Worm (Caenorhabditis elegans) whole organism, late embryonic: Measurements from ENCODE around the gene best-9.

ENCODE experiments used
- C08G9.2 ChIP-seq: sonication (generic microtip); optimal IDR thresholded peaks from 2 replicates; lab custom pipeline; 2016; ENCODE audit warnings: mild to moderate bottlenecking, missing genetic modification characterization, moderate library complexity, missing compliant biosample characterization
- C38D4.7 ChIP-seq: fragments of 200-800 bp; sonication (Bioruptor generic); optimal IDR thresholded peaks from 2 replicates; lab custom pipeline; 2018; ENCODE audit warnings: mild to moderate bottlenecking, missing genetic modification characterization, moderate library complexity, missing compliant biosample characterization
- K02D7.2 ChIP-seq: sonication (generic microtip); optimal IDR thresholded peaks from 2 replicates; lab custom pipeline; 2017; ENCODE audit warnings: mild to moderate bottlenecking, missing genetic modification characterization, missing compliant biosample characterization
- K09A11.1 ChIP-seq: sonication (generic microtip); optimal IDR thresholded peaks from 2 replicates; lab custom pipeline; 2017; ENCODE audit warnings: antibody characterized with exemption, mild to moderate bottlenecking, missing genetic modification characterization, missing compliant biosample characterization; ENCODE audit not compliant: insufficient read depth
- T23F11.4 ChIP-seq: fragments of 200-800 bp; sonication (Bioruptor generic); optimal IDR thresholded peaks from 2 replicates; lab custom pipeline; 2018; ENCODE audit warnings: mild to moderate bottlenecking, missing genetic modification characterization, missing compliant biosample characterization
- ama-1 ChIP-seq: fragments of 150-350 bp; optimal IDR thresholded peaks from 2 replicates; lab custom pipeline; 2014
- ceh-18 ChIP-seq: sonication (generic microtip); optimal IDR thresholded peaks from 2 replicates; lab custom pipeline; 2016; ENCODE audit warnings: missing genetic modification characterization, missing compliant biosample characterization
- ceh-2 ChIP-seq: sonication (generic microtip); optimal IDR thresholded peaks from 2 replicates; lab custom pipeline; 2016; ENCODE audit warnings: missing genotype, missing genetic modification characterization, missing compliant biosample characterization
- ceh-22 ChIP-seq: sonication (generic microtip); optimal IDR thresholded peaks from 2 replicates; lab custom pipeline; 2017; ENCODE audit warnings: missing biosample characterization, missing genetic modification characterization
- ceh-24 ChIP-seq: sonication (generic microtip); optimal IDR thresholded peaks from 2 replicates; lab custom pipeline; 2016; ENCODE audit warnings: mild to moderate bottlenecking, missing genetic modification characterization, missing compliant biosample characterization
- ceh-30 ChIP-seq: fragments of 150-350 bp; optimal IDR thresholded peaks from 2 replicates; lab custom pipeline; 2014; ENCODE audit warnings: missing biosample characterization, missing genetic modification characterization
- ceh-31 ChIP-seq: sonication (generic microtip); optimal IDR thresholded peaks from 2 replicates; lab custom pipeline; 2016; ENCODE audit warnings: missing genetic modification characterization, missing compliant biosample characterization
- ceh-34 ChIP-seq: sonication (generic microtip); optimal IDR thresholded peaks from 2 replicates; lab custom pipeline; 2016; ENCODE audit warnings: mild to moderate bottlenecking, missing genetic modification characterization, missing compliant biosample characterization
- ceh-6 ChIP-seq: fragments of 200-800 bp; sonication (Bioruptor generic); optimal IDR thresholded peaks from 2 replicates; lab custom pipeline; 2018; ENCODE audit warnings: mild to moderate bottlenecking, missing genetic modification characterization, missing compliant biosample characterization
- che-1 ChIP-seq: sonication (generic microtip); optimal IDR thresholded peaks from 2 replicates; lab custom pipeline; 2016; ENCODE audit warnings: mild to moderate bottlenecking, missing genetic modification characterization, missing compliant biosample characterization
- dve-1 ChIP-seq: sonication (generic microtip); optimal IDR thresholded peaks from 2 replicates; lab custom pipeline; 2017; ENCODE audit warnings: antibody characterized with exemption, mild to moderate bottlenecking, missing genetic modification characterization, missing compliant biosample characterization
- elt-2 ChIP-seq: sonication (generic microtip); optimal IDR thresholded peaks from 2 replicates; lab custom pipeline; 2016; ENCODE audit warnings: missing genetic modification reagents, missing genetic modification characterization, missing compliant biosample characterization
- elt-4 ChIP-seq: sonication (generic microtip); optimal IDR thresholded peaks from 2 replicates; lab custom pipeline; 2016; ENCODE audit warnings: missing genetic modification characterization, missing compliant biosample characterization
- ets-4 ChIP-seq: sonication (generic microtip); optimal IDR thresholded peaks from 2 replicates; lab custom pipeline; 2016; ENCODE audit warnings: missing genetic modification characterization, missing compliant biosample characterization
- eyg-1 ChIP-seq: sonication (generic microtip); optimal IDR thresholded peaks from 2 replicates; lab custom pipeline; 2016; ENCODE audit warnings: missing genotype, missing genetic modification characterization, missing compliant biosample characterization
- fax-1 ChIP-seq: sonication (generic microtip); optimal IDR thresholded peaks from 2 replicates; lab custom pipeline; 2016; ENCODE audit warnings: missing genotype, missing genetic modification characterization, missing compliant biosample characterization
- hlh-30 ChIP-seq: sonication (generic microtip); optimal IDR thresholded peaks from 2 replicates; lab custom pipeline; 2017; ENCODE audit warnings: antibody characterized with exemption, missing genetic modification characterization, missing compliant biosample characterization; ENCODE audit not compliant: insufficient read depth
- hlh-6 ChIP-seq: sonication (generic microtip); optimal IDR thresholded peaks from 2 replicates; lab custom pipeline; 2016; ENCODE audit warnings: missing genotype, missing genetic modification characterization, missing compliant biosample characterization
- lim-6 ChIP-seq: sonication (generic microtip); optimal IDR thresholded peaks from 2 replicates; lab custom pipeline; 2016; ENCODE audit warnings: missing genetic modification characterization, missing compliant biosample characterization
- mec-3 ChIP-seq: sonication (generic microtip); optimal IDR thresholded peaks from 2 replicates; lab custom pipeline; 2016; ENCODE audit warnings: borderline replicate concordance, missing genetic modification characterization, missing compliant biosample characterization
- nfya-1 ChIP-seq: sonication (generic microtip); optimal IDR thresholded peaks from 2 replicates; lab custom pipeline; 2017; ENCODE audit warnings: missing genetic modification characterization, mild to moderate bottlenecking, missing compliant biosample characterization, antibody characterized with exemption, moderate library complexity
- nhr-232 ChIP-seq: sonication (generic microtip); optimal IDR thresholded peaks from 2 replicates; lab custom pipeline; 2016; ENCODE audit warnings: missing genetic modification characterization, missing compliant biosample characterization
- npax-4 ChIP-seq: sonication (generic microtip); optimal IDR thresholded peaks from 2 replicates; lab custom pipeline; 2016; ENCODE audit warnings: missing genetic modification characterization, missing compliant biosample characterization
- odd-2 ChIP-seq: sonication (generic microtip); optimal IDR thresholded peaks from 2 replicates; lab custom pipeline; 2017; ENCODE audit warnings: antibody characterized with exemption, mild to moderate bottlenecking, missing genetic modification characterization, missing compliant biosample characterization
- pat-9 ChIP-seq: fragments of 200-800 bp; sonication (Bioruptor generic); optimal IDR thresholded peaks from 2 replicates; lab custom pipeline; 2018; ENCODE audit warnings: mild to moderate bottlenecking, missing genetic modification characterization, moderate library complexity, missing compliant biosample characterization
- pha-2 ChIP-seq: sonication (generic microtip); optimal IDR thresholded peaks from 2 replicates; lab custom pipeline; 2017; ENCODE audit warnings: mild to moderate bottlenecking, missing genetic modification characterization, missing compliant biosample characterization
- pha-4 ChIP-seq: fragments of 150-350 bp; optimal IDR thresholded peaks from 2 replicates; lab custom pipeline; 2018; ENCODE audit warnings: missing biosample characterization, missing genetic modification reagents, missing genetic modification characterization
- pqm-1 ChIP-seq: sonication (generic microtip); optimal IDR thresholded peaks from 2 replicates; lab custom pipeline; 2016; ENCODE audit warnings: missing genetic modification characterization, missing compliant biosample characterization
- pros-1 ChIP-seq: fragments of 150-350 bp; optimal IDR thresholded peaks from 2 replicates; lab custom pipeline; 2014; ENCODE audit warnings: missing biosample characterization, missing genetic modification reagents, missing genetic modification characterization
- rnt-1 ChIP-seq: sonication (generic microtip); optimal IDR thresholded peaks from 2 replicates; lab custom pipeline; 2016; ENCODE audit warnings: missing genetic modification characterization, missing compliant biosample characterization
- sdc-2 ChIP-seq: sonication (generic microtip); optimal IDR thresholded peaks from 2 replicates; lab custom pipeline; 2016; ENCODE audit warnings: missing genotype, missing genetic modification characterization, missing compliant biosample characterization
- sox-2 ChIP-seq: fragments of 200-800 bp; sonication (Bioruptor generic); IDR thresholded peaks from 2 replicates; pipeline ENCODE4 v1.3.6; 2022; ENCODE audit warnings: missing genetic modification reagents, missing genetic modification characterization, missing compliant biosample characterization
- syd-9 ChIP-seq: sonication (generic microtip); optimal IDR thresholded peaks from 2 replicates; lab custom pipeline; 2016; ENCODE audit warnings: mild to moderate bottlenecking, missing genetic modification characterization, moderate library complexity, missing compliant biosample characterization
- tbx-2 ChIP-seq: sonication (generic microtip); optimal IDR thresholded peaks from 2 replicates; lab custom pipeline; 2016; ENCODE audit warnings: missing genetic modification characterization, missing compliant biosample characterization
- tbx-7 ChIP-seq: sonication (generic microtip); optimal IDR thresholded peaks from 2 replicates; lab custom pipeline; 2016; ENCODE audit warnings: missing genotype, missing genetic modification characterization, missing compliant biosample characterization
- ttx-3 ChIP-seq: sonication (generic microtip); optimal IDR thresholded peaks from 2 replicates; lab custom pipeline; 2016; ENCODE audit warnings: missing genetic modification reagents, missing genetic modification characterization, missing compliant biosample characterization
- unc-3 ChIP-seq, 2 experiments: fragments of 200-800 bp in 1 of 2; sonication (Bioruptor generic) in 1 of 2; sonication (generic microtip) in 1 of 2; conservative IDR thresholded peaks in 1 of 2; optimal IDR thresholded peaks in 1 of 2; 2 replicates each; pipeline versions ENCODE4 v1.3.6 to Lab custom; 2016 to 2022; ENCODE audit warnings: missing compliant biosample characterization in 2 of 2, missing genetic modification characterization in 2 of 2, missing genetic modification reagents in 1 of 2
- unc-42 ChIP-seq: sonication (generic microtip); optimal IDR thresholded peaks from 2 replicates; lab custom pipeline; 2016; ENCODE audit warnings: missing genotype, missing genetic modification characterization, missing compliant biosample characterization

Gene best-9

DNA sequence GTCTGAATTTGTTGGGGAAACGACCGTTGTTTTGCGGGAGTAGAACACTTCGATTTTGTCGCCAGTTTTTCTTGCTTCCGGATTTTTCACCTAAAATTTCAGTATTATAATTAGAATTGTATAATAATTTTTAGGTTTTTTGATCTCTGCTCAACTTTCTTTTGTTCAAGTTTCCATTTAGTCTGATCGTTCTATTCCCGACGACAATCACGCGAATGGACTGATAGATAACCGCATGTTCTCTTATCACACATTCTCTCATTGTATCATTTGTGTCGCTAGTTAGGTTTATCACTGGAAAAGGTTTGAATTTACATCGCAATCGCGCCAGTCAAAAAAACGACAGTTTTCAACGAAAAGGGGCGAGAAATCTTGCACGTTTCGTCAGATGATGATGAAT lies 5.7 kb upstream of the best-9 start:
- TF ChIP-seq ceh-2 (tag; lab: Kevin White, UChicago) (no peak), npax-4 (tag; lab: Kevin White, UChicago) (no peak), che-1 (tag; lab: Kevin White, UChicago) (no peak), K09A11.1 (tag; lab: Kevin White, UChicago) (no peak), elt-2 (peak; percentile 86)

DNA sequence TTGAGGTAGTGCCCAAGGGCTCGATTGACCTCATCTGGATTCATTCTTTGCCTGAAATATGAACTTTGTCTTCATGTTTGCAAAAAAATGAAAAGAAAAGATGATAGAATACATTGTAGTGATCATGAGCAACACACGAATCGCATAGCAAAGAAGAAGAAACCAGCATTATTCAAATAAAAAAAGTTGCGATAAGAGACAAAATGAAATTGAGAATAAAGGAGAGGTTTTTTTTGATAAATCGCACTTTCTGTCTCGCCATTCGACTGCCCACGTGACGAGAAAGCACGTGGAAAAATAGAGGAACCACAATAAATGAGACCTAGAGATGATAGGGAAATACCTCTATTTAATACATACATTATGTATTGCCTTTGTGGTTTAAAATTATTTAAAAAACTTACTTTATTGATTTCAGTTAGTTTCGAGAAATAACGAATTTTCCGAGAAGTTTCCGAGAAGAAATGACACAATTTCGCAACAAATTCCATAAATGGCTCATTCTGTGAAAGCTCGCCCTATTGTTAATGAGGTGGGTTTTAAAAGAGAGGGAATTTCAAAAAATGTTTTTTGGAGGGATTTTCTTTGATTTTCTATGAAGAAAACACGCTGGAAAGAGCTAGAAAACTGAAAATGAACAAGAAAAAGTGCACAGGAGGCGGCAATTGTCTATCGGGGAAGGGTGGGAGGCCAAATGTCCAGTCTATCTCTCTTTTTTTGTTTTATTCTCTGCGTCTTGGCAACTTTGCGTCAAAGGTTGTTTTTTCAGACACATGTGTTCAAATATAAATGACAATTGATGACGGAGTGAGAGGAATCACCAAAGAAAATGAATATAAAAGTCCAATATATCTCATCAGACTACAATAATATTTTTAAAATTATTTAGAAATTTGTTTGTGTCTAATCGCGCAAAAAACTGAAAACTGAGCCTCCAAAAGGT lies 4.9 kb upstream of the best-9 start, which contains the start of gene paqr-1:
Gene paqr-1 (minus strand): TSS at position 51 of the 943 bp plus-strand sequence.
- TF ChIP-seq unc-42 (tag; lab: Kevin White, UChicago) (peak; percentile 15), hlh-30 (tag; lab: Kevin White, UChicago) (peak; percentile 50), mec-3 (tag; lab: Kevin White, UChicago) (no peak), ttx-3 (tag; lab: Kevin White, UChicago) (no peak), ceh-31 (tag; lab: Kevin White, UChicago) (peak; percentile 21)

DNA sequence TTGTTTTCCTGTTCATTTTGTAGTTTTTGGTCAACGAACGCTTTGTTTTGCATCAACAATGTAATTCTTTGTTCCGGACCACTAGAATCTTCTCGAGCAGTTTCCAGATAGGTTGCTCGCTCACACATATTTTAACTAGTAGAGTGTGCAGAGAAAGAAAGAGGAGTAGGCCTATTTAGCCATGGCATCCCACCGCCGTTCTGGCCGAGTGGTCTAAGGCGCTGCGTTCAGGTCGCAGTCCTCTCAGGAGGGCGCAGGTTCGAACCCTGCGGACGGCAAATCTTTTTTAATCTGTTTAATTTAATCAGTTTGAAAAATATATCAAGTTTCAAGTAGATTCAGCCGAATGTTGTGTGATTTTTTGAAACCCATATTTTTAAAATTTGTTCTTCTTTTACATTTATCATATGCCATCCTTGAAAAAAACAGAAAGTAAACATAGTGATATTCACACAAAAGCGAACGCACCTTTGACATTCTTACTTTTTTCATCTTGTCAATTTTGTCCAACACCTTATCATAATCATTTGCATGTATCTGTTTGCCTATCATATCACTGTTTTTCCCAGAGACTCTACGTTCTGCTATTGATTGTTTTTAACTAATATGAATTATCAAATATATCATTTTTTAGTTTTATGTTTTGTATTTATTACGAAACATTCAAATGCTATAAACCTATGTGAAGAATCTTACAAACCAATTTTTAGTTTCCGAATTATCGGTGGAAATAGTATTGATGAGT lies 3.7 kb upstream of the best-9 start, which contains the start of gene try-3:
Gene try-3 (plus strand): TSS at position 532 of the 745 bp plus-strand sequence.
- TF ChIP-seq eyg-1 (tag; lab: Kevin White, UChicago) = peak; percentile 36
- TF ChIP-seq sox-2 (GFP tag; lab: Robert Waterston, UW) = no peak
- peak; percentile 14 for TF ChIP-seq sdc-2 (tag; lab: Kevin White, UChicago)
- TF ChIP-seq pros-1 (tag; lab: Kevin White, UChicago) = peak; percentile 23
- peak; percentile 77 for TF ChIP-seq elt-2
- TF ChIP-seq rnt-1 = no peak
- TF ChIP-seq ttx-3 (tag; lab: Kevin White, UChicago) = peak; percentile 42
- no peak for TF ChIP-seq ceh-24
- TF ChIP-seq nfya-1 = peak; percentile 58
- peak; percentile 2 for TF ChIP-seq K02D7.2 (tag; lab: Kevin White, UChicago)
- TF ChIP-seq ets-4 (tag; lab: Kevin White, UChicago) = no peak
- peak; percentile 58 for TF ChIP-seq ceh-6 (GFP tag; lab: Kevin White, UChicago)
- peak; percentile 47 for TF ChIP-seq pha-2
- peak; percentile 50 for TF ChIP-seq pat-9 (tag; lab: Kevin White, UChicago)
- no peak for TF ChIP-seq elt-4 (tag; lab: Kevin White, UChicago)
- peak; percentile 25 for TF ChIP-seq odd-2 (tag; lab: Kevin White, UChicago)
- peak; percentile 34 for TF ChIP-seq C38D4.7
- peak; percentile 20 for TF ChIP-seq fax-1 (tag; lab: Kevin White, UChicago)
- no peak for TF ChIP-seq unc-42 (tag; lab: Kevin White, UChicago)
- TF ChIP-seq ceh-30 (tag; lab: Kevin White, UChicago) = peak; percentile 7
- TF ChIP-seq tbx-7 (tag; lab: Kevin White, UChicago) = no peak
- TF ChIP-seq C08G9.2 = peak; percentile 17
- no peak for TF ChIP-seq pha-4 (tag; lab: Kevin White, UChicago)
- peak; percentile 32 for TF ChIP-seq syd-9 (tag; lab: Kevin White, UChicago)
- TF ChIP-seq npax-4 (tag; lab: Kevin White, UChicago) = no peak
- TF ChIP-seq ceh-34 (tag; lab: Kevin White, UChicago) = peak; percentile 24
- TF ChIP-seq dve-1 (tag; lab: Kevin White, UChicago) = peak; percentile 68
- TF ChIP-seq T23F11.4 (GFP tag; lab: Kevin White, UChicago) = peak; percentile 60
- no peak for TF ChIP-seq ceh-2 (tag; lab: Kevin White, UChicago)
- TF ChIP-seq pqm-1 (tag; lab: Kevin White, UChicago) = peak; percentile 26
- peak; percentile 17 for TF ChIP-seq ceh-18 (tag; lab: Kevin White, UChicago)
- no peak for TF ChIP-seq hlh-6
- TF ChIP-seq unc-3 (GFP tag; conservative IDR thresholded peaks at IDR 0.05; lab: Robert Waterston, UW) = peak; percentile 43; the same call in 1 of the 2 replicates
- peak; percentile 31 for TF ChIP-seq unc-3 (tag; optimal IDR thresholded peaks at IDR 0.05; lab: Kevin White, UChicago)
- peak; percentile 49 for TF ChIP-seq tbx-2
- peak; percentile 24 for TF ChIP-seq K09A11.1 (tag; lab: Kevin White, UChicago)
- TF ChIP-seq nhr-232 (tag; lab: Kevin White, UChicago) = peak; percentile 53
- no peak for TF ChIP-seq lim-6 (tag; lab: Kevin White, UChicago)
- TF ChIP-seq ceh-22 (tag; lab: Kevin White, UChicago) = no peak
- TF ChIP-seq ama-1 (lab: Kevin White, UChicago) = no peak
